Fruit fly (Drosophila melanogaster) ovary, adult (tissue): ENCODE results near the gene Nrg.
A peak's percentile ranks its signal among the peaks of the same experiment; 100 is the strongest.

Experiments used
- CG17801 ChIP-seq: fragments of 200-800 bp; optimal IDR thresholded peaks from 2 replicates; lab custom pipeline; 2019; ENCODE audit warnings: missing biosample characterization, mild to moderate bottlenecking, missing genetic modification characterization, moderate library complexity; ENCODE audit not compliant: partially characterized antibody

Nrg gene

DNA sequence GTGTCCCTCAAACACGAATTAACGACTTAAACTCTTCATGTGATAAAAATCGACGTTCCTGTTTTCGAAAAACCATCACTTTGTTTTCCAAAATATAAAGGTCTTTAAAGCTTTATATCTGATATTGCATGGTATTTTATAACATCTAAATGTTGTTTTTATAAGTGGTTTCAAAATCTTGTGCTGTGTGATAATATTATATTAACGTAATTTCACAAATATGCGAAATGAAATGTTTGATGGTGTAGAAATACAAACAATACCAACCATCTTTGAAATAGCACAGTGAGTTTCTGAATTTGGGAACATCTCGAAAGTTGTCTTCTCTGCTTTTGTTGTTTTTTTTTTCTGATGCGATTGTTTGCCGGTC is 26.2 kb upstream of the Nrg start:
- TF ChIP-seq CG17801: no peak

DNA sequence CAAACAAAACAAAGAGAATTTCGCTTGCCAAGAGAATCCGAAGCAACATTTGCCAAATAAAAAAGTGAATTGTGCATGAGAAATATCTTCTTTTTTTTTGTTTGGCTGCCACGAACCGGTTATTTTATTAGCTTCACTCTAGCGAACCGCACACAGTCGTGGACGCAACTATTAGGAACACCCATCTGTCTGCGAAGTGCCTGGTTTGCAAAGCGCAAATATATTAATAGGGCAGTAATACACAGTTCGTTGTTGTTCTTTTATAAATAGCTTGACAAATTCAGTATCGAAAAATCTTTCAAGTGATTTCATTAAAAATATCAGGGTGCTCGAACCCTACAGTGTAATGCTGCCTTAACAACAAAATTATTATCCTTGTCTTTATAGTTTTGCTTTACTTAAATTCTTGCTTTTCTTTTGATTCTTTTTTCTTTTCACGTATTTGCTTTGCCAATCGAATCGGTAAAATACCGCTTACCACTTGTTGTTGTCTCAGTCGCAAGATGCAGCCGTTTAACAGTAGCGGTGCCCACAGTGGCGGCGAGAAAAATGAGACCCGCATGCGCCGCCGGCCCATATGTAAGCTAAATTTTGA is 25.6 kb upstream of the Nrg start:
- TF ChIP-seq CG17801: no peak

DNA sequence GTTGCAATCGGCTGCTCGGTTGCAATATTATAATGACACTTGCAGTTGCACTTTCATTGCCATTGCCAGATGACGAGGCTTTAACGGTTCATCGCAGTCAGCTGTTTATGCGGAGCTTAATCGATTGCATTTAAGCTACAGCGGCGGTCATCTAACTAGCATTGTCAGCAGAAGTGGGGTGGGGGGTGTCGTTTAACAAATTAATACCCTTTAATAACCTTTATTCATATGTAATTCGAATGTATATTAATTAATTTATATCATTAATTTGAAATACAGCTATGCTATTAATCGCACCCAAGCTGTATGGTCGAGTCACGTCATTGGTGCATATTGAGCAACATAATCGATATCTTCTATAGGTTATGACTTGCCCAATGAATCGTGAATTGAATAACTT is 24.3 kb upstream of the Nrg start:
- no peak for TF ChIP-seq CG17801

DNA sequence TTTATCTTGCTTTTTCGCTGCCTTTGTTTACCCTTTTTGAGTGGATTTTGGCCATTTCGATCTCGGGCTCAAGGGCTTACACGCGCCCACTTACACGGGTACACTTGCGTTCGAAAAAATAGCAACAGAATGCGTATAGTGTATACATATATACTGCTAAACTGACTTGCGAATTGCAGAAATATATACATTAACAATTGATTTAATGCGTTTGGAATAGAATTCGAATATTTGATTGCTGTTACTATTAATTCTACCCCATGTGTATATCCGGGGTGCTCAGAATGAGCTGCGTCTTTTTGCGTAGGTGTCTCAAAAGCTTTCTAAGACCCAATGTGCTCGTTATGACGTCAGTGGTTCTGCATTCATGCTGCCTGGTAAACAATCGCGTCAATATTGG is 23.7 kb upstream of the Nrg start:
- no peak for TF ChIP-seq CG17801

DNA sequence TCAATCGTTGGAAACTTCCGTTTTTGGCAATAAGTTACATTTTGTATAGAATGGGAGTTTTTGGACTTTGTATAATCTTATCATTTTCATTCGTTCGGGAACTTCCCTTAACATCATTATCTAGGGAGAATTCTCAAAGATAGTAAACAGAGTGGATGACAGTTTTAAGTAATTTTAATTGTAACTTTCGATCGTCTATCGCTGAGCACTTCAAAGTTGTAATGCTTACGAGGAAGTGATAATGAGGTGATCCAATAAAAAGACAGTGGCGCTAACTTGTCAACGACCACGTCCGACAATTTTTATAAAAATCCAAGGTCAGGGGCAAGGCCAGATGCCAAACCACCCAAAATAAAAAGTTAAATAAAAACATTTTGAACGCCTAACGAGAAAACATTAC is 20.8 kb upstream of the Nrg start:
- no peak for TF ChIP-seq CG17801

DNA sequence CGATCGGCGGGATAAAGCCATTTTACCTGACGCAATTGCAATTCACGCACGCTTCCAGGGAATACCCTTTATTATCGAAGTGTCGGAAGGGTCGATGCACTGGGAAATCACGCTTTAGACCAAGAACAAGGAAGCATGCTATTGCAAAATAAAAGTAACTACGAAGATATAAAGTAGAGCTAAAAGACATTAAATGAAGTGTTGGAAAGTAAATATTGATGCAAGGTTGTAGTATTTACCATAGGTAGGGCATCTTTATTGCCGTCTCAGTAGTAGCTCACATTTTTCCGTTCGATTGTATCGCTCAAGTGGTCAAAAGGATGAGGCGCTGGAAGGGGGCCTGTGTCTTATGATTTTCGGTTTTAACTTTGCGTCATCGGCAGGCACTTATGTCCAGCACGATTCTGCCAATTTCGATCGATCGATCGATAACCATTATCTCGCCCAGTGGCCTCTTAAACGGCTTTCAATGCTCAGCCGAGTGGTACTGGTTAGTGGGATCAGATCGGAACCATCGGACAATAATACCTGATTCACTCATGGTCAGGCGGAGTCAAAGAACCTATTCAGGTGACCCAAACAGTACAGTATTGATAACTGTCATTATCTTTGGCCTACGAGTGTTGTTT is 19.5 kb upstream of the Nrg start:
- no peak for TF ChIP-seq CG17801

DNA sequence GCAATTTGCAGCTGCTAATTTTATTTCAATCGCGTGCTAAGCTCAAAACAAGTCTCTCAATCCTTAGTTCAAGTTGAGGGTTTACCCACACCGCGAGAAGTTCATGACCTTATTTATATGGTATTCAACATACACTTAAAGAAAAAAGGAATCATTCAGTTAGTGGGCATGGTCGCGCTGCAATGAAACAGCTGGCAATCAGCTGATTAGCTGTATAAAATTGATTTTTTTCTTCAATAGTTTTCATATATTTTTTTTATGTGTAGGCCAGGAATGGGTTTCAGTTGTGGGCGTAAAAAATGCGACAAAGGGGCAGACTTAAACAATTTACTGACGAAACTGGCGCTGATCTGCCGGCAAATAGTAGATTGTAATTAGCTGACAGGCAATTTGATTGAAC is 18.0 kb upstream of the Nrg start:
- no peak for TF ChIP-seq CG17801

DNA sequence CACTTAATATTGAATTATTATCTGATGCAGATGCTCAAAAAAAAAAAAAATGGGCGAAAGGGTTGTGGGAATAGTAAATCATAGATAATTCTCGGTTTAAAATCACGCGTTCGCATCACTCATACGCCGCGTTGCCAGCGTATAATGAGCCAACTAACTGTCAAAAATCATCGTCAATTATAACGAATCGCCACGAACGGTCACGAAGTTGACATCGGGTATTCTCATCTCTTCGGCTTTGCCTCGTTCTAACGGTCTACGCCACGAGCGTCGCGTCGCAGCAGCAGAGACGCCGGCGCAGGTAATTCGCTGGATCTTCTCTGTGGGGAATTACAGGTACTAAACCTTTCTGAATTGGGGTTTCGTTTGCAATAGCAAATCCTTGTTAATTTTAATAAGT is 15.8 kb upstream of the Nrg start:
- no peak for TF ChIP-seq CG17801

DNA sequence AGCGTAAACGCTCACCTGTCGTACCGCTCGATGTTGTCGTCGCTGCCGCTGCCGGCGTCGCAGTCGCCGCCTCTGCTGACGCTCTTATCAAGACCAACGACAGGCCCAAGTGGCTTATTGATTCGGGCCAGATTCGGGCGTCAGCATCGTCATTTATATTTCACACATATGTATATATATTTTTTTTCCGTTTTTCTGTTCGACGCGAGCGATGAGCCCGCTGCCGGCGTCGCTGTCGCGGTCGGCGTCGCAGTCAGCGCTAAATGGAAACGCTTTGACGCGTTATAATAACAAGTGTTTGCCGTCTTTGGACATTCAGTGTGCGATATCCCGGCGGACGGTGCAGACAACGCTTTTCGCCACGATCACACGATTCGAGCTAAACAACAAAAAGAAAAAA is 15.1 kb upstream of the Nrg start:
- TF ChIP-seq CG17801: no peak

DNA sequence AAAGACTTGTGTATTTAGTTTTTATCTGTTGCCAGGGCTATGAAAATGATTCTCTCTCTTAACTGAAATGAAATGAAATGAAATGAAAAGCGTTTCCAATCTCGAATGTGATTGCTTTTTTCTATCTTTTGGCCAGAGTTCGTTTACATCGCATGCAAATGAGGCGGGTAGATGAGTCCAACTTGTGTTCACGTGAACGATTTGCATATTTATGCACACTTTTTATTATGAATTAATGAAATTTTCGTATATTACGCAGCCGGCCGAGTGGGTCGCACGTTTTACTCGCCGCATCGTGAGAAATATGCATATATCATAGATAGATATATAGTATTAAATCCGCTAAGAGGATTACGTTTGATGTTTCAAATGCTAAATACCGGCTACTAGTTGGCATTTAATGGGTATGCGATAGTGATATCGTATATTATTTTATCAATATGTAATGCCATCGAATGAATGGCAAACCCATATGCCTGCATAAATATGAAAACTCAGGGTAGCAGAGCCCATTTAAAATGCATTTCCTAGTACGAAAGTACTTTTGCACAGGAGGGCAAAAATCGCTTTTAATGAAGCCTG is 12.1 kb upstream of the Nrg start:
- no peak for TF ChIP-seq CG17801

DNA sequence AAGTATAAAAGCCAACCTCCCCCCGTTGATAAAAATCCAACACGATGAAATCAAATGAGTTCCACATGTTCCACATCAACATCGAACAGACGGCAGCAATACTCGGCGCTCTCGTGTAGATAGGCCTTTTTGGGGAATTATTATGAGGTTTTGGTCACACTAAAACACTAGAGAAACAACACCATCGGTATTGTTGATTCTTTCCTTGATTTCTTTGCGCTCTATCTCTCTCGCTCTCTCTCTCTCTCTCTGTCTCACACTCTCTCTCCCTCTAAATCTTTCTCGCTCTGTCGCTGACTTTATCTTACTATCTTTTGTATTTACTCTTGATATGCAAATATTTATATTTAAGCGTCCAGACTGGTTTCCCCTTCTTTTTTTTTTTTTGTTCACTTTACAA is 6.4 kb upstream of the Nrg start:
- no peak for TF ChIP-seq CG17801

DNA sequence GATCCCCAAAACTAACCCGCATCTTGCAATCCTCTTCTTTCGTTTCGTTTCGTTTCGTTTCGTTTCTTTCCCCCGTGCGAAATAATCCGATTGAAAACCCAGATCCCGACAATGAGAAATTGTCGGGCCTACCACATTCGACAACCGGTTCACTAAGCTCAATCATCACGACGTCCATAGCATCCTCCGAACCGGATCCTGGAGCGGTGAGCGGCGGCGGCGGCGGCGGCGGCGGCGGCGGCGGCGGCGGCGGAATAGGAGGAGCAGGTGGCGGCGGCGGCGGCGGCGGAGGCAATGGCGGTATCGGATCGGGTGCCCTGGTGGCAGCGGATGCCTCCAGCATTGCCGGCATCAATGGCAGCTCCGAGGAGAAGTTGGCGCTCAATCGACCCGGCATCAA is 4.9 kb upstream of the Nrg start:
- TF ChIP-seq CG17801: no peak

DNA sequence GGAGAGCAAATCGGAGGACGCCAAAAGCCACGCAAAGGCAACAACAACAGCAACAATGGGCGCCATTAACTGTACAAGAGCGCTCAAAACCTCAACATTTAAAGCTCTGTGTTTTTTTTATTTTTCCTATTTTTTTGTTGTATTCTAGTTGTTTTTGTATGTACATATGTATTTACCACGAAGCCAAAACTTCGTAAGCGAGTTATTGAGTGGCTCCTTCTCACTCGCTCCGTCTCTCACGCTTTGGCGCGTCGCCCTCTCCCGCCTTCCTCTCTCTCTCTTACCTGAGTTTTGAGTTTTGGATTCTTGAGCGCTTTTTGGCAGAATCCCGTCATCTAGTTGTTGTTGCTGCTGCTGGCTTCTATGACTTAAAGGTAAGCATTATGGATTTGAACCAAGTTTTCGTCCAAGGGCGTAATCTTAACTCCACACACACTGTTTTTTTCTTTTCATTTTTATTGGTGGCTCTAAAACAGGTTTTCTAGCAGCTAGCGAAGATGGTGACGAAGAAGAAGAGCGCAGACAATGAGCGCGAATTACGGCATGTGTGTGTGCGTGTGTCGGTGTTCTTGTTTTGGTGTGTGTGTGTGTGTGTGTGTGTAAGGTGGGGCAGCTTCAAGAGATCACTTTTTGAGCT is 970 bp downstream of the Nrg start:
- no peak for TF ChIP-seq CG17801

DNA sequence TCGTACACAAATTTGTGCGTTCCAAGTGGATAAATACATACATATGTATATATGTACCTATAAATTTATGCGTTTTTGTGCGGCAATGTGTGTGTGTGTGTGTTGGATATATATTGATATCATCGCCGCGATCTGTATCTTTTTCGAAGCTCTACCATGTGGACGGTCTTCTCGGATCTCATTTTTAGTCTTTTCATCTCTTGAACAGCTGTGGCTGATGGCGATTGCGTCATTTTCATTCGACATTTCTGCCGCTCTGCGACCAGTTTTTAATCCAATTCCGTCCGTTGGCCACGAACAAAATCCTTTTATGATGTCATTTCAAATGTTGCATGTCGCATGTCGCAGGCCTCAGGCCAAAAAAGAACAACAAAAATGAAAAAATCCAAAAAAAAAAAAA is 3.3 kb downstream of the Nrg start:
- TF ChIP-seq CG17801: no peak

DNA sequence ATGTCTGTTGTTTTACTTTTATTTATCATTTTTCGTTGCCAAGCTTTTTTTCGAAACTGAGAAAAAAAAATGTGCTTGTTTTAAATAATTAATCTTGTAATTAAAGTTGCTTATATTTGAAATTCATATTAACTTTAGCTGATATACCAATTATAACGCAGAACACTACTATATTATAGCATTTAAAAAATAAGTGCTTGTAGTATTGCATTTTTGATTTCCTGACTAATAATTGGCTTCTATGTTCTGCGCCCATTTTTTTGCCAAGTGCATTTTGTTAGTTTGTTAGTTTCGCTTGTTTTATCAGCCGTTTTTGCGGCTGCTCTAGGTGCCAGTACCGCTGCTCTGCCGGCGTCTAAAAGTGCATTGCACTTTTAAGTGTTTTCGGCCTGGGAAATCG is 4.3 kb downstream of the Nrg start:
- peak; percentile 67 for TF ChIP-seq CG17801

DNA sequence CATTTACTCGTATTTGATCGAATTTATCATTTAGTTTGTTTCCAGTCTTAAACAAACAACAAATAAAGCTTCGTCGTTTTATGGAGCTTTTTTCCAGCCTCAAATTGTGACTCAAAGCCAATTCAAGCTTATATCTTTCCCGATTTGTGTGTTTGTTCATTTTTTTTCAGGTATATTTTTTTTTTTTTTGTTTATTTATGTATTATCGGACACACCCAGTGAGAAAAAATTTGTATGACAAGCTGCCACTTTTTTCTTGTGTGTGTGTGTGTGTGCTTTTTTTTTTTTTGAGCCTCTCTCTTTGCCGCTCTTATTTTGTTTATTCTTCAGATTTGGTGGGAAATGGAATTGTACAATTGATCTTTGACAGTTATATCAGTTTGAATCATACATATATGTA is 5.3 kb downstream of the Nrg start:
- no peak for TF ChIP-seq CG17801

DNA sequence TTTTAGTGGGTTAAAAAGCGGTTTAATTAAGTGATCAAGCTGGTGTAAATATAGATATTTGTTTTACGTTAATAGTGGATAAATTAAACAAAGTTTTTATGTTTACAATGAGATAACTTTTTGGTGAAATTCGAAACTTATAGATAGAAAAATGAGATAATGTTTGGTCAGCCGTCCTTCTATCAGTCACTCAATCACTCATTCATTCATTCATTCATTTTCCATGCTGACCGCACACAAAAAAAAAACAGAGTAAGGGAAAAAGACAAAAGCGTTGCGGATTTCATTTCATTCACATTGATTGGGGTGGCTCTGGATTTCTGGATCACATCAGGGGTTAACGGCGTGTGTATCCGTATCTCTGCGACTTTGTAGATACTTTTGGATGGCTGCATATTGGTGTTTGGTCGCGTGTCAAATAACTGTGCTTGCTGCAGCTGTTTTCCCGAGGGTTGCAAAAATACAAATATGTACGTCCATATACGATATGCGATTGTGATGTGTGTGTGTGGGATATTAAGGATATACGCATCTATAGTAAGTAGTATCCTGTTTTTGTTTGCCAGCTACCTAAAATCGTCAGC is 6.5 kb downstream of the Nrg start:
- no peak for TF ChIP-seq CG17801

DNA sequence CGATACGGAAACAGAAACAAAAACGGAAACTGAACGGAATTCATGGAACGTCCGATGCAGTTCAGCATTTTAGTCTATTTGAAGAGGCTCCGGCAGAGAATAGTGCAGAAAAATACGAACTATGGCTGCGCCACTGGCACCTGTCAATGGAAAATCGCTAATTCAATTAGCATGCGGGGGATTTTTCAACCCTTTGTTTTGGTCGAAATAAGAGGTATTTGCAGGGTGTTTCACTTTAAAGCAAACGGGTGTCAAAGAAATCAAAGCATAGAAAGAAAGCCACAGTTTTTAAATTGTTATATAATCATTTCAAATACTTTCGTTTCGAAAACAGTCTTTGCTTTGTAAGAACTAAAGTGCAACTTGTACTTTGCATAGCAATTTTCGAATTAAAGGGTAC is 12.4 kb downstream of the Nrg start, which contains the start of gene PIP82:
Gene PIP82, minus strand, starts transcription at position 101 of the 400 bp plus-strand sequence.
- TF ChIP-seq CG17801: no peak
